Fruit fly (Drosophila melanogaster): ENCODE data around the gene CG31091.

The CG31091 gene

DNA sequence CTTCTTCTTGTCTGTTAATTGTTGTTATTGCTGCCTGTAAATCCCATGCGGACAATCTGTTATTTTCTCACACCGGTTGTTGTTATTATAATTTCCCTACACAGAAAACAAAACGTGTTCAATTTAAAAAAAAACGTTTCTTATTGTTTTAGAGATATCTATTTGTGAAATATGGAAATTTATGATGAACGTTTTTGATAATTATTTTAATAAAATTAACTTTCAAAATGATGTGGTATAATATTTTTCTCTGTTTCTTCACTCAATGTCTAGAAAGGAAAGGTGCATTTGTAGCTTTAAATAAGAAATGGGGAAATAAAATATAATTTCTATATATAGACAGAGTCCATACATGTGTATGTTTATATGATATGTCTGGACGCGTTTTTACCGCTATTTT lies 15.4 kb upstream of the CG31091 start (continued):
- TF ChIP-seq al (GFP tag; IDR thresholded peaks at IDR 0.05) (no peak), CG1602 (GFP tag; optimal IDR thresholded peaks at IDR 0.05) (peak; percentile 65), CG11695 (GFP tag; IDR thresholded peaks at IDR 0.05) (peak; percentile 63; the same call in 2 of the 3 replicates), ERR (GFP tag; optimal IDR thresholded peaks at IDR 0.05) (no peak), CG5245 (GFP tag; optimal IDR thresholded peaks at IDR 0.05) (no peak), Pdp1 (GFP tag; optimal IDR thresholded peaks at IDR 0.05) (peak in 1 of 2 experiments; percentile 2), CG3163 (GFP tag; optimal IDR thresholded peaks at IDR 0.05) (no peak), CG13894 (tag; optimal IDR thresholded peaks at IDR 0.05) (no peak), vvl (GFP tag; IDR thresholded peaks at IDR 0.05) (peak; percentile 72), fd96Cb (tag; optimal IDR thresholded peaks at IDR 0.05) (peak; percentile 83), pzg (GFP tag; optimal IDR thresholded peaks at IDR 0.05) (no peak), amos (GFP tag; IDR thresholded peaks at IDR 0.05; ENCODE audit: partially characterized antibody) (no peak), D (optimal IDR thresholded peaks at IDR 0.05) (no peak), D (GFP tag; optimal IDR thresholded peaks at IDR 0.05) (peak; percentile 70), Sry-δ (GFP tag; optimal IDR thresholded peaks at IDR 0.05) (no peak), dysf (GFP tag; IDR thresholded peaks at IDR 0.05) (peak; percentile 43; the same call in 1 of the 3 replicates), lbe (GFP tag; optimal IDR thresholded peaks at IDR 0.05) (no peak), CG1024 (GFP tag; IDR thresholded peaks at IDR 0.05) (0 out of 2 replicates have a peak, but pooled peaks have one; percentile 49), Ada2b (GFP tag; IDR thresholded peaks at IDR 0.05) (peak; percentile 55), ind (GFP tag; optimal IDR thresholded peaks at IDR 0.05) (peak; percentile 50), Dad (GFP tag; optimal IDR thresholded peaks at IDR 0.05) (no peak), twi (tag; optimal IDR thresholded peaks at IDR 0.05) (peak; percentile 63), hth (optimal IDR thresholded peaks at IDR 0.05) (no peak), Drgx (GFP tag; IDR thresholded peaks at IDR 0.05) (peak; percentile 58; the same call in 1 of the 2 replicates), caup (GFP tag; optimal IDR thresholded peaks at IDR 0.05; ENCODE audit: severe bottlenecking) (no peak), CG15011 (GFP tag; optimal IDR thresholded peaks at IDR 0.05) (no peak), BtbVII (GFP tag; optimal IDR thresholded peaks at IDR 0.05) (no peak), fd64A (GFP tag; optimal IDR thresholded peaks at IDR 0.05) (no peak), ewg (GFP tag; optimal IDR thresholded peaks at IDR 0.05) (peak; percentile 40), lilli (GFP tag; optimal IDR thresholded peaks at IDR 0.05) (peak; percentile 3), CG2116 (GFP tag; optimal IDR thresholded peaks at IDR 0.05) (peak; percentile 33), H15 (GFP tag; IDR thresholded peaks at IDR 0.05) (no peak), Atf6 (GFP tag; IDR thresholded peaks at IDR 0.05) (no peak; the same call in 1 of the 2 replicates), trh (GFP tag; optimal IDR thresholded peaks at IDR 0.05) (peak; percentile 11), Bgb (GFP tag; IDR thresholded peaks at IDR 0.05; ENCODE audit: partially characterized antibody) (no peak), ttk (GFP tag; IDR thresholded peaks at IDR 0.05) (peak; percentile 49; the same call in 1 of the 2 replicates), CG9609 (GFP tag; optimal IDR thresholded peaks at IDR 0.05) (no peak), MBD-R2 (GFP tag; IDR thresholded peaks at IDR 0.05) (no peak), dpn (GFP tag; optimal IDR thresholded peaks at IDR 0.05) (peak in 1 of 2 experiments; percentile 48), CG8944 (GFP tag; optimal IDR thresholded peaks at IDR 0.05) (no peak), CG8281 (tag; optimal IDR thresholded peaks at IDR 0.05) (peak; percentile 1), CG6791 (GFP tag; IDR thresholded peaks at IDR 0.05; ENCODE audit: partially characterized antibody) (no peak), Hand (GFP tag; optimal IDR thresholded peaks at IDR 0.05) (no peak), bab2 (GFP tag; optimal IDR thresholded peaks at IDR 0.05) (peak; percentile 1), CG11093 (GFP tag; IDR thresholded peaks at IDR 0.05) (peak; percentile 42; the same call in 1 of the 3 replicates), Xbp1 (GFP tag; optimal IDR thresholded peaks at IDR 0.05) (peak; percentile 59), nau (GFP tag; optimal IDR thresholded peaks at IDR 0.05) (no peak), CG2712 (tag; optimal IDR thresholded peaks at IDR 0.05) (peak; percentile 91), trem (tag; optimal IDR thresholded peaks at IDR 0.05) (peak; percentile 69), mirr (GFP tag; optimal IDR thresholded peaks at IDR 0.05) (no peak), CG12942 (GFP tag; optimal IDR thresholded peaks at IDR 0.05) (peak; percentile 22)
